Worm (Caenorhabditis elegans) whole organism, L4 larva: ENCODE measurements around the gene Y61A9LA.10.
"Not testable (repeated sequence)": the region's sequence is repeated elsewhere in the genome, so short reads cannot be mapped to it uniquely, and the experiment has no call there.

Experiments used
- F26F4.8 ChIP-seq: fragments of 200-800 bp; sonication (Bioruptor generic); conservative IDR thresholded peaks from 2 replicates; pipeline ENCODE4 v1.3.6; 2022; ENCODE audit warnings: missing genetic modification characterization, missing compliant biosample characterization
- Y75B8A.6 ChIP-seq: fragments of 200-800 bp; sonication (Bioruptor generic); IDR thresholded peaks from 2 replicates; pipeline ENCODE4 v1.3.6; 2022; ENCODE audit warnings: missing genetic modification reagents, missing genetic modification characterization, missing compliant biosample characterization
- ZK337.2 ChIP-seq: fragments of 200-800 bp; sonication (Bioruptor generic); IDR thresholded peaks from 2 replicates; pipeline ENCODE4 v1.3.6; 2022; ENCODE audit warnings: missing genetic modification reagents, missing genetic modification characterization, missing compliant biosample characterization
- aly-2 ChIP-seq: sonication (generic microtip); optimal IDR thresholded peaks from 2 replicates; lab custom pipeline; 2018; ENCODE audit warnings: missing biosample characterization, missing genetic modification characterization
- arid-1 ChIP-seq: fragments of 200-800 bp; sonication (Bioruptor generic); conservative IDR thresholded peaks from 2 replicates; pipeline ENCODE4 v1.3.6; 2022; ENCODE audit warnings: missing genetic modification reagents, missing genetic modification characterization, missing compliant biosample characterization
- ceh-20 ChIP-seq: fragments of 200-800 bp; sonication (Bioruptor generic); IDR thresholded peaks from 2 replicates; pipeline ENCODE4 v1.3.6; 2022; ENCODE audit warnings: missing genetic modification reagents, missing genetic modification characterization, missing compliant biosample characterization
- ceh-44 ChIP-seq: fragments of 200-800 bp; sonication (Bioruptor generic); IDR thresholded peaks from 2 replicates; pipeline ENCODE4 v1.3.6; 2022; ENCODE audit warnings: missing genetic modification reagents, missing genetic modification characterization, missing compliant biosample characterization
- ces-1 ChIP-seq: fragments of 150-350 bp; sonication (generic microtip); optimal IDR thresholded peaks from 4 replicates; lab custom pipeline; 2014; ENCODE audit warnings: missing biosample characterization, missing genetic modification reagents, missing genetic modification characterization
- cey-2 ChIP-seq: sonication (generic microtip); optimal IDR thresholded peaks from 3 replicates; lab custom pipeline; 2017; ENCODE audit warnings: missing genetic modification characterization, mild to moderate bottlenecking, missing compliant biosample characterization, antibody characterized with exemption, borderline replicate concordance; ENCODE audit not compliant: insufficient read depth
- ctbp-1 ChIP-seq: fragments of 200-800 bp; sonication (Bioruptor generic); IDR thresholded peaks from 2 replicates; pipeline ENCODE4 v1.3.6; 2022; ENCODE audit warnings: missing genetic modification reagents, missing genetic modification characterization, missing compliant biosample characterization
- daf-19 ChIP-seq: fragments of 200-800 bp; sonication (Bioruptor generic); conservative IDR thresholded peaks from 2 replicates; pipeline ENCODE4 v1.3.6; 2022; ENCODE audit warnings: missing genetic modification characterization, missing compliant biosample characterization
- duxl-1 ChIP-seq: sonication (generic microtip); optimal IDR thresholded peaks from 2 replicates; lab custom pipeline; 2016; ENCODE audit warnings: mild to moderate bottlenecking, missing genetic modification characterization, moderate library complexity, missing compliant biosample characterization; ENCODE audit not compliant: poor library complexity
- egl-43 ChIP-seq: fragments of 200-800 bp; sonication (Bioruptor generic); IDR thresholded peaks from 2 replicates; pipeline ENCODE4 v1.3.6; 2022; ENCODE audit warnings: missing genetic modification reagents, missing genetic modification characterization, missing compliant biosample characterization
- hlh-30 ChIP-seq: sonication (generic microtip); optimal IDR thresholded peaks from 2 replicates; lab custom pipeline; 2017; ENCODE audit warnings: antibody characterized with exemption, mild to moderate bottlenecking, missing genetic modification characterization, missing compliant biosample characterization; ENCODE audit not compliant: insufficient read depth
- jun-1 ChIP-seq: fragments of 150-350 bp; optimal IDR thresholded peaks from 2 replicates; lab custom pipeline; 2014; ENCODE audit warnings: missing biosample characterization, missing genetic modification reagents, missing genetic modification characterization
- lim-7 ChIP-seq: fragments of 200-800 bp; sonication (Bioruptor generic); IDR thresholded peaks from 2 replicates; pipeline ENCODE4 v1.3.6; 2022; ENCODE audit warnings: missing genetic modification characterization, missing compliant biosample characterization
- lin-1 ChIP-seq: fragments of 200-800 bp; sonication (Bioruptor generic); IDR thresholded peaks from 2 replicates; pipeline ENCODE4 v1.3.6; 2022; ENCODE audit warnings: missing genetic modification reagents, missing genetic modification characterization, missing compliant biosample characterization
- lin-29 ChIP-seq: fragments of 200-800 bp; sonication (Bioruptor generic); IDR thresholded peaks from 2 replicates; pipeline ENCODE4 v1.3.6; 2022; ENCODE audit warnings: missing genetic modification reagents, missing genetic modification characterization, missing compliant biosample characterization
- lir-3 ChIP-seq: sonication (generic microtip); optimal IDR thresholded peaks from 2 replicates; lab custom pipeline; 2016; ENCODE audit warnings: mild to moderate bottlenecking, missing genetic modification characterization, missing compliant biosample characterization
- mdt-29 ChIP-seq: fragments of 200-800 bp; sonication (Bioruptor generic); IDR thresholded peaks from 2 replicates; pipeline ENCODE4 v1.3.6; 2022; ENCODE audit warnings: missing genetic modification reagents, missing genetic modification characterization, missing compliant biosample characterization
- mes-2 ChIP-seq: sonication (generic microtip); optimal IDR thresholded peaks from 2 replicates; lab custom pipeline; 2016; ENCODE audit warnings: missing genotype, mild to moderate bottlenecking, missing genetic modification characterization, missing compliant biosample characterization; ENCODE audit not compliant: poor library complexity, severe bottlenecking
- mxl-3 ChIP-seq: fragments of 200-800 bp; sonication (Bioruptor generic); optimal IDR thresholded peaks from 2 replicates; lab custom pipeline; 2018; ENCODE audit warnings: mild to moderate bottlenecking, missing genetic modification characterization, missing compliant biosample characterization
- nhr-10 ChIP-seq: fragments of 150-350 bp; optimal IDR thresholded peaks from 2 replicates; lab custom pipeline; 2014; ENCODE audit warnings: missing biosample characterization, missing genetic modification characterization
- nhr-111 ChIP-seq: fragments of 200-800 bp; sonication (Bioruptor generic); optimal IDR thresholded peaks from 2 replicates; lab custom pipeline; 2018; ENCODE audit warnings: mild to moderate bottlenecking, missing genetic modification characterization, missing compliant biosample characterization
- nhr-41 ChIP-seq: fragments of 200-800 bp; sonication (Bioruptor generic); IDR thresholded peaks from 2 replicates; pipeline ENCODE4 v1.3.6; 2022; ENCODE audit warnings: missing genetic modification reagents, missing genetic modification characterization, missing compliant biosample characterization
- nhr-6 ChIP-seq: fragments of 150-350 bp; optimal IDR thresholded peaks from 2 replicates; lab custom pipeline; 2014; ENCODE audit warnings: missing biosample characterization, missing genetic modification characterization
- pqm-1 ChIP-seq: sonication (generic microtip); optimal IDR thresholded peaks from 2 replicates; lab custom pipeline; 2017; ENCODE audit warnings: missing biosample characterization, missing genetic modification characterization
- saeg-2 ChIP-seq: fragments of 200-800 bp; sonication (Bioruptor generic); IDR thresholded peaks from 2 replicates; pipeline ENCODE4 v1.3.6; 2022; ENCODE audit warnings: missing genetic modification reagents, missing genetic modification characterization, missing compliant biosample characterization
- snpc-1.2 ChIP-seq: fragments of 200-800 bp; sonication (Bioruptor generic); IDR thresholded peaks from 2 replicates; pipeline ENCODE4 v1.3.6; 2022; ENCODE audit warnings: missing genetic modification reagents, missing genetic modification characterization, missing compliant biosample characterization
- snpc-4 ChIP-seq: fragments of 150-350 bp; optimal IDR thresholded peaks from 2 replicates; lab custom pipeline; 2014; ENCODE audit warnings: missing biosample characterization, missing genetic modification characterization
- tag-97 ChIP-seq: fragments of 200-800 bp; sonication (Bioruptor generic); IDR thresholded peaks from 2 replicates; pipeline ENCODE4 v1.3.6; 2022; ENCODE audit warnings: missing genetic modification characterization, missing compliant biosample characterization
- tra-1 ChIP-seq: fragments of 200-800 bp; sonication (Bioruptor generic); IDR thresholded peaks from 2 replicates; pipeline ENCODE4 v1.3.6; 2022; ENCODE audit warnings: missing genetic modification reagents, missing genetic modification characterization, missing compliant biosample characterization
- unc-62 ChIP-seq, 3 experiments: fragments of 150-350 bp in 1 of 3; sonication (generic microtip); optimal IDR thresholded peaks in 2 of 3; peaks in 1 of 3; 1 replicate in 1 of 3; 2 replicates in 2 of 3; lab custom pipeline; 2014 to 2017; ENCODE audit warnings: missing biosample characterization in 3 of 3, missing genetic modification characterization in 3 of 3, missing genetic modification reagents in 3 of 3, missing genotype in 1 of 3
- ztf-7 ChIP-seq: fragments of 150-350 bp; optimal IDR thresholded peaks from 2 replicates; lab custom pipeline; 2014; ENCODE audit warnings: missing biosample characterization, missing genetic modification characterization

Y61A9LA.10 gene

ce11 chrV:4590791-4591190 is 24.8 kb downstream of the Y61A9LA.10 start:
- TF ChIP-seq snpc-1.2 (GFP tag; lab: Robert Waterston, UW): no peak
- TF ChIP-seq unc-62 (GFP tag; optimal IDR thresholded peaks at IDR 0.05 in 1 of 2; lab: Kevin White, UChicago): no peak
- no peak for TF ChIP-seq unc-62 (tag; optimal IDR thresholded peaks at IDR 0.05; lab: Kevin White, UChicago)
- no peak for TF ChIP-seq aly-2 (tag; lab: Kevin White, UChicago)

DNA sequence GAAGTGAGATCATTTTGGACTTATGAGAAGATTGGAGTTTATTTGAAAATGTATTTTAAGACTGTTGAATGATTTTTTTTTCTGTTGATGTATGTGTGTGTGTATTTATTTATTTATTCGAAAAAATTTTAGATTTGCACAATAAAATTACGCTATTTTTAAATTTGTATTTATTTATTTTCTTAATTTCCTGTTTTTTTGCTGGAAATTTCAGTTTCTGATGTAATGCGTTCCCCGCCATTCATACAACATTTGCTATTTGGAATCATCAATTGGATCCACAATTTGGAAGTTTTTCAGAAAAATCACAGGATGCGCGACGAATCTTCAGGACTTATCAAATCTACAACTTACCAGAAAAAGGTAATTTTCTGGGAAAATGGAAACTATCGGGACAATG is 30.6 kb downstream of the Y61A9LA.10 start, which contains the start of gene Y61A9LA.1:
Gene Y61A9LA.1, plus strand, starts transcription at position 301 of the 400 bp plus-strand sequence.
- TF ChIP-seq nhr-10 (tag; lab: Kevin White, UChicago): no peak
- TF ChIP-seq tra-1 (GFP tag; lab: Robert Waterston, UW): no peak
- TF ChIP-seq egl-43: no peak
- no peak for TF ChIP-seq Y75B8A.6 (GFP tag; lab: Robert Waterston, UW)
- no peak for TF ChIP-seq pqm-1 (tag; lab: Kevin White, UChicago)
- no peak for TF ChIP-seq daf-19 (GFP tag; lab: Robert Waterston, UW)
- TF ChIP-seq jun-1 (tag; lab: Kevin White, UChicago): no peak
- no peak for TF ChIP-seq ZK337.2 (GFP tag; lab: Robert Waterston, UW)
- TF ChIP-seq ceh-20: no peak
- no peak for TF ChIP-seq snpc-1.2 (GFP tag; lab: Robert Waterston, UW)
- no peak for TF ChIP-seq nhr-6 (tag; lab: Kevin White, UChicago)
- TF ChIP-seq nhr-41 (GFP tag; lab: Robert Waterston, UW): no peak
- TF ChIP-seq lin-1 (GFP tag; lab: Robert Waterston, UW): no peak
- no peak for TF ChIP-seq nhr-111 (GFP tag; lab: Kevin White, UChicago)
- no peak for TF ChIP-seq mdt-29
- TF ChIP-seq lim-7 (GFP tag; lab: Robert Waterston, UW): no peak
- TF ChIP-seq ceh-44: no peak

DNA sequence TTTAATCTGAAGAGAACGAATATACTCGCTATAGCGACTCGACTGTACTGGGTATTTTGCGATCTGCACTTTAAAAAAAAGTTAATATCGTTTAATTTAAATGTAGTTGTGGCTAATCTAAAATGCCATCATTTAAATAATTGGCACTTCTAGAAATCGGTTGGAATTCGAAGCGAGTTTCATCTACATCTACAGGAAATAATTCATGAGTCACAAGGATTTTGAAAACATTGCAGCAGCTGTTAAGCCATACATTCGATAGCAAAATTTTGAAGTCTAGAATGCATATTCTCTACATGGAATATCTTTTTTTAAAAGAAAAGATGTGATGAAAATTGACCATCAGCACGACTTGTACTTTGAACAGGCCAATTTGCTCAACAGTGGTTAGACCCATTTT is 35.0 kb downstream of the Y61A9LA.10 start:
- no peak for TF ChIP-seq nhr-111 (GFP tag; lab: Kevin White, UChicago)
- peak in 1 of 2 experiments; percentile 97 for TF ChIP-seq unc-62 (GFP tag; optimal IDR thresholded peaks at IDR 0.05 in 1 of 2; lab: Kevin White, UChicago)
- no peak for TF ChIP-seq unc-62 (tag; optimal IDR thresholded peaks at IDR 0.05; lab: Kevin White, UChicago)

DNA sequence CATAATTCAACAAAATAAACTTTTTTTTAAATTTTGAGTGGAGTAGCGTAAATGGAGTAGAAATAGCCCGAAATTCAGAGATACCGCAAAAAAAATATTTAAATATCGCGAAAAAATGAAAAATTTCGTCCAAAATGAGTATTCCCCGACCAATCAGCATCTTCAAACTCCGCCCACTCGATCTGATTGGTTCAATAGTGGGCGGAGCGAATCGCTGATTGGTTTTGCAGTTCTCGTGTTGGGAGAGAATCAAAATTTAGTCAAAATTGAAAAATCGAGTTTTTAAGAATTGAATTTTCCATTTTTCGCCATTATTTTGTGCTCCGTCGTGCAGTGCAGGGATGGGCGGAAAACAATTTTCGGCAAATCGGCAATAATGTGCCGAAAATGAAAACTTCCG is 40.2 kb downstream of the Y61A9LA.10 start:
- TF ChIP-seq egl-43: no peak
- TF ChIP-seq F26F4.8 (GFP tag; lab: Robert Waterston, UW): no peak

DNA sequence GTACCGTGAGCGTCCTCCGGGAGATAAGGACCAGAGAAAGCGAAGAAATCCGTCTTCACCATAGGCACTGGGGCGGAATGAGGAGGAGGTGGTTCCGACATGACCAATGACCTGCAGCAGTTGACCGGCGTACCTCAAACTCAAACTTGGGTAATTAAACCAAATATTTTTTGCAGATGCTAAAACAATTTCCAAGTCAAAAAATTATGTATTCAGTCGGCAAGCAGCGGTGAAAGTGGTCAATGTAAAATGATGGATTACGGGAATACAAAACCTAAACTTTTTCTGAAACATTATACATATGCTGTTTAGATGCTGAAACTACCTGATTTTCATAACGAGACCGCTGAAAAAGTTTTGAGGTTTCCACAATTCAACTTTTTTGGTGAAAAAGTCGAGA is 41.8 kb downstream of the Y61A9LA.10 start, which contains the start of gene hpo-39:
Gene hpo-39, minus strand, starts transcription at position 101 of the 400 bp plus-strand sequence.
- TF ChIP-seq ztf-7 (tag; lab: Kevin White, UChicago); snpc-4 (tag; lab: Kevin White, UChicago); lin-29 (GFP tag; lab: Robert Waterston, UW): not testable (repeated sequence)

ce11 chrV:4571997-4572396 is 43.6 kb downstream of the Y61A9LA.10 start:
- TF ChIP-seq duxl-1 (tag; lab: Kevin White, UChicago) (no peak), tag-97 (GFP tag; lab: Robert Waterston, UW) (no peak), hlh-30 (no peak), lim-7 (GFP tag; lab: Robert Waterston, UW) (no peak)

DNA sequence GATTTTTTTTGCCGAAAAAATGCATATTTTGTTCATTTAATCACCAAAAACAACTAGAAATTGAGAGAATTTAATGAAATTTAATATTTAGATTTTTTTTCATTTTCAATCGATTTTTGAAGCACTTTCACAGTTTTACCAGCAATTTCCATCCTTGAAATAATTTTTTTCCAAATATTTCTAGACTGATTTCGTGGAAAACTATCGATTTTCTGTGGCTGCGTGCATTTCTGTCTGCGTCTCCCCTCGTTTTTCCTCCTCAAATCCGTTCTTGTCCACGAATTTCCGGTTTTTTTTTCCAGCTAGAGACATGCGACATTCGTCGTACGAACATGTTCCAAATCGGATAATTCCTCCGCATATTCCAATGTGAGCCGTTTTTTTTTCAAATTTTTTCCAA is 44.8 kb downstream of the Y61A9LA.10 start, which contains the start of gene Y61A9LA.3:
Gene Y61A9LA.3, plus strand, starts transcription at position 301 of the 400 bp plus-strand sequence.
- no peak for TF ChIP-seq lir-3
- no peak for TF ChIP-seq arid-1
- TF ChIP-seq ces-1 (GFP tag; lab: Kevin White, UChicago): no peak
- TF ChIP-seq cey-2 (tag; lab: Kevin White, UChicago): no peak
- no peak for TF ChIP-seq ctbp-1 (GFP tag; lab: Robert Waterston, UW)
- TF ChIP-seq mes-2 (tag; lab: Kevin White, UChicago): no peak
- no peak for TF ChIP-seq F26F4.8 (GFP tag; lab: Robert Waterston, UW)
- TF ChIP-seq saeg-2 (GFP tag; lab: Robert Waterston, UW): no peak
- no peak for TF ChIP-seq mxl-3
- TF ChIP-seq, all 104 proteins: peak for 0
